Comparison of ENCODE assay signal across 1 fruit fly cellular context in the genomic region with DNA sequence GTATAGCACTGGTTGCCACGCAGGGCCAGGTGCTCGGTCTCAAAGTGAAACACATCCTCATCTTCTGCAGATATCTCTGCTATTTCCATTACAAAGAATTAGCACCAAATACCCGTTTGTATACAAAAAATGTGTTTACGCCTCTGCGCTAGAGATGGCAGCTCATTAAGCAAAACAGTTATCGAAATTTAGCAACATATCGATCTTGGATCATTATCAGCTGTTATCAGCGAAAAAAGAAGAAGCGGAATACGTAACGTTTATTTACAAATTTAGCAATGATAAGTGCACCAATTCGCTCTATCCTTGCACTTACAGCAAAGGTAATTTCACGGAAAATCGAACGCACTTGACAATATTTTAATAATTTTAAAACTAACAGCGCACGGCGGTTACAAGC.
TF ChIP-seq lines count a peak whose summit lies in the region.

A gene (minus strand): TSS at position 164 of the 400 bp plus-strand sequence.
A gene (plus strand): TSS at position 213 of the 400 bp plus-strand sequence.

TF ChIP-seq in whole organism, embryonic, 481 proteins besides CTCF, POLR2A, EP300 and RAD21 (continued from another document):
- TF ChIP-seq HLH4C (GFP tag; IDR thresholded peaks at IDR 0.05; lab: Robert Waterston, UW; ENCODE audit: partially characterized antibody): peak; percentile 18; the same call in 1 of the 3 replicates
- no peak for TF ChIP-seq CG2120 (GFP tag; optimal IDR thresholded peaks at IDR 0.05; lab: Kevin White, UChicago)
- TF ChIP-seq CG11093 (GFP tag; IDR thresholded peaks at IDR 0.05; lab: Robert Waterston, UW): no peak
- TF ChIP-seq CG2712 (tag; optimal IDR thresholded peaks at IDR 0.05; lab: Kevin White, UChicago): no peak
- TF ChIP-seq az2 (GFP tag; optimal IDR thresholded peaks at IDR 0.05; lab: Kevin White, UChicago): no peak
- TF ChIP-seq Tbp (GFP tag; optimal IDR thresholded peaks at IDR 0.05; lab: Kevin White, UChicago): no peak
- no peak for TF ChIP-seq MTF-1 (GFP tag; optimal IDR thresholded peaks at IDR 0.05; lab: Kevin White, UChicago; ENCODE audit: borderline replicate concordance)
- TF ChIP-seq CG8089 (GFP tag; optimal IDR thresholded peaks at IDR 0.05; lab: Kevin White, UChicago): no peak
- TF ChIP-seq Side (GFP tag; optimal IDR thresholded peaks at IDR 0.05; lab: Kevin White, UChicago): no peak
- no peak for TF ChIP-seq rib (GFP tag; IDR thresholded peaks at IDR 0.05; lab: Robert Waterston, UW)
- no peak for TF ChIP-seq wek (GFP tag; optimal IDR thresholded peaks at IDR 0.05; lab: Kevin White, UChicago)
- no peak for TF ChIP-seq mirr (GFP tag; optimal IDR thresholded peaks at IDR 0.05; lab: Kevin White, UChicago)
- TF ChIP-seq Awh (GFP tag; IDR thresholded peaks at IDR 0.05; lab: Robert Waterston, UW): no peak
- TF ChIP-seq Dip3 (GFP tag; optimal IDR thresholded peaks at IDR 0.05; lab: Kevin White, UChicago): no peak
- no peak for TF ChIP-seq CG31365 (tag; optimal IDR thresholded peaks at IDR 0.05; lab: Kevin White, UChicago)
- TF ChIP-seq hth (optimal IDR thresholded peaks at IDR 0.05; lab: Kevin White, UChicago): no peak
- no peak for TF ChIP-seq gt (GFP tag; IDR thresholded peaks at IDR 0.05; lab: Robert Waterston, UW)
- peak in 1 of 2 experiments; percentile 78 for TF ChIP-seq crp (GFP tag; optimal IDR thresholded peaks at IDR 0.05; lab: Kevin White, UChicago)
- TF ChIP-seq Rx (GFP tag; IDR thresholded peaks at IDR 0.05; lab: Robert Waterston, UW): no peak
- no peak for TF ChIP-seq Jarid2 (GFP tag; optimal IDR thresholded peaks at IDR 0.05; lab: Kevin White, UChicago)
- TF ChIP-seq oc (tag; optimal IDR thresholded peaks at IDR 0.05; lab: Kevin White, UChicago): no peak
- TF ChIP-seq CG1603 (tag; optimal IDR thresholded peaks at IDR 0.05; lab: Kevin White, UChicago): no peak
- TF ChIP-seq CG6854 (GFP tag; optimal IDR thresholded peaks at IDR 0.05; lab: Kevin White, UChicago): no peak
- no peak for TF ChIP-seq Ssrp (tag; optimal IDR thresholded peaks at IDR 0.05; lab: Kevin White, UChicago)
- no peak for TF ChIP-seq E2f2 (GFP tag; IDR thresholded peaks at IDR 0.05; lab: Robert Waterston, UW)
- TF ChIP-seq Optix (GFP tag; IDR thresholded peaks at IDR 0.05; lab: Robert Waterston, UW): no peak
- no peak for TF ChIP-seq salm (tag; optimal IDR thresholded peaks at IDR 0.05; lab: Kevin White, UChicago)
- no peak for TF ChIP-seq Dip2 (GFP tag; IDR thresholded peaks at IDR 0.05; lab: Robert Waterston, UW)
- no peak for TF ChIP-seq Bdp1 (GFP tag; optimal IDR thresholded peaks at IDR 0.05; lab: Kevin White, UChicago)
- TF ChIP-seq ind (GFP tag; optimal IDR thresholded peaks at IDR 0.05; lab: Kevin White, UChicago): no peak
- TF ChIP-seq Abd-B (GFP tag; optimal IDR thresholded peaks at IDR 0.05; lab: Kevin White, UChicago): no peak
- TF ChIP-seq CG2116 (GFP tag; optimal IDR thresholded peaks at IDR 0.05; lab: Kevin White, UChicago): peak; percentile 14
- no peak for TF ChIP-seq Hr39 (optimal IDR thresholded peaks at IDR 0.05; lab: Kevin White, UChicago)
- no peak for TF ChIP-seq Med (GFP tag; lab: Kevin White, UChicago)
- no peak for TF ChIP-seq ap (GFP tag; IDR thresholded peaks at IDR 0.05; lab: Robert Waterston, UW)
- TF ChIP-seq ac (GFP tag; optimal IDR thresholded peaks at IDR 0.05; lab: Kevin White, UChicago): no peak
- TF ChIP-seq trem (tag; optimal IDR thresholded peaks at IDR 0.05; lab: Kevin White, UChicago): no peak
- TF ChIP-seq CG6765 (GFP tag; optimal IDR thresholded peaks at IDR 0.05; lab: Kevin White, UChicago): no peak
- peak; percentile 35 for TF ChIP-seq BEAF-32 (GFP tag; optimal IDR thresholded peaks at IDR 0.05; lab: Kevin White, UChicago)
- TF ChIP-seq CG13624 (GFP tag; optimal IDR thresholded peaks at IDR 0.05; lab: Kevin White, UChicago): no peak
- no peak for TF ChIP-seq shn (GFP tag; optimal IDR thresholded peaks at IDR 0.05; lab: Kevin White, UChicago)
- TF ChIP-seq CG14014 (GFP tag; IDR thresholded peaks at IDR 0.05; lab: Robert Waterston, UW): no peak
- 0 out of 3 replicates have a peak, but pooled peaks have one; percentile 18 for TF ChIP-seq Doc3 (GFP tag; IDR thresholded peaks at IDR 0.05; lab: Robert Waterston, UW; ENCODE audit: partially characterized antibody)
- TF ChIP-seq CG8281 (tag; optimal IDR thresholded peaks at IDR 0.05; lab: Kevin White, UChicago): no peak
- TF ChIP-seq ATbp (GFP tag; optimal IDR thresholded peaks at IDR 0.05; lab: Kevin White, UChicago): no peak
- TF ChIP-seq dan (GFP tag; IDR thresholded peaks at IDR 0.05; lab: Robert Waterston, UW): no peak
- TF ChIP-seq Dref (GFP tag; IDR thresholded peaks at IDR 0.05; lab: Robert Waterston, UW): peak; percentile 65
- TF ChIP-seq cad (GFP tag; optimal IDR thresholded peaks at IDR 0.05; lab: Kevin White, UChicago): no peak
- TF ChIP-seq CG8478 (optimal IDR thresholded peaks at IDR 0.05; lab: Kevin White, UChicago): no peak
- no peak for TF ChIP-seq CG9817 (tag; optimal IDR thresholded peaks at IDR 0.05; lab: Kevin White, UChicago)
- no peak for TF ChIP-seq Sox100B (GFP tag; optimal IDR thresholded peaks at IDR 0.05; lab: Kevin White, UChicago)
- no peak for TF ChIP-seq Ets65A (GFP tag; lab: Kevin White, UChicago)
- no peak for TF ChIP-seq yki (optimal IDR thresholded peaks at IDR 0.05; lab: Kevin White, UChicago)
- no peak for TF ChIP-seq Xrp1 (GFP tag; IDR thresholded peaks at IDR 0.05; lab: Robert Waterston, UW)
- no peak for TF ChIP-seq CG16815 (GFP tag; optimal IDR thresholded peaks at IDR 0.05; lab: Kevin White, UChicago)
- no peak for TF ChIP-seq ro (GFP tag; IDR thresholded peaks at IDR 0.05; lab: Robert Waterston, UW)
- no peak for TF ChIP-seq phol (tag; optimal IDR thresholded peaks at IDR 0.05; lab: Kevin White, UChicago)
- TF ChIP-seq hkb (optimal IDR thresholded peaks at IDR 0.05; lab: Kevin White, UChicago): no peak
- no peak for TF ChIP-seq hkb (GFP tag; IDR thresholded peaks at IDR 0.05; lab: Robert Waterston, UW)
